Worm (Caenorhabditis elegans) whole organism, early embryonic: Measurements from ENCODE around the gene ugt-42.

Experiments used
- B0310.2 ChIP-seq: sonication (generic microtip); optimal IDR thresholded peaks from 2 replicates; lab custom pipeline; 2016; ENCODE audit warnings: mild to moderate bottlenecking, missing genetic modification characterization, missing compliant biosample characterization
- ama-1 ChIP-seq: fragments of 150-350 bp; optimal IDR thresholded peaks from 2 replicates; lab custom pipeline; 2014
- ceh-13 ChIP-seq: fragments of 200-800 bp; sonication (Bioruptor generic); optimal IDR thresholded peaks from 2 replicates; lab custom pipeline; 2018; ENCODE audit warnings: mild to moderate bottlenecking, missing genetic modification characterization, missing compliant biosample characterization
- ets-7 ChIP-seq: sonication (generic microtip); optimal IDR thresholded peaks from 2 replicates; lab custom pipeline; 2016; ENCODE audit warnings: missing genotype, missing genetic modification characterization, missing compliant biosample characterization
- flt-1 ChIP-seq: fragments of 200-800 bp; sonication (Bioruptor generic); IDR thresholded peaks from 2 replicates; pipeline ENCODE4 v1.3.6; 2022; ENCODE audit warnings: missing genetic modification characterization, missing compliant biosample characterization
- tbx-11 ChIP-seq: fragments of 200-800 bp; sonication (Bioruptor generic); IDR thresholded peaks from 2 replicates; pipeline ENCODE4 v1.3.6; 2022; ENCODE audit warnings: missing genetic modification characterization, missing compliant biosample characterization
- tbx-37 ChIP-seq: fragments of 200-800 bp; sonication (Bioruptor generic); conservative IDR thresholded peaks from 2 replicates; pipeline ENCODE4 v1.3.6; 2022; ENCODE audit warnings: missing genetic modification reagents, missing genetic modification characterization, missing compliant biosample characterization

ce11 chrV:638328-638727 is 8.7 kb upstream of the ugt-42 start, which contains the start of gene srj-37:
- TF ChIP-seq B0310.2 (tag; lab: Kevin White, UChicago) (no peak), ceh-13 (GFP tag; lab: Kevin White, UChicago) (no peak), ama-1 (no peak), ets-7 (tag; lab: Kevin White, UChicago) (no peak), tbx-11 (GFP tag; lab: Robert Waterston, UW) (no peak), tbx-37 (no peak), flt-1 (GFP tag; lab: Robert Waterston, UW) (no peak)
